Worm (Caenorhabditis elegans): ENCODE data around the gene Y45G5AM.3.

DNA sequence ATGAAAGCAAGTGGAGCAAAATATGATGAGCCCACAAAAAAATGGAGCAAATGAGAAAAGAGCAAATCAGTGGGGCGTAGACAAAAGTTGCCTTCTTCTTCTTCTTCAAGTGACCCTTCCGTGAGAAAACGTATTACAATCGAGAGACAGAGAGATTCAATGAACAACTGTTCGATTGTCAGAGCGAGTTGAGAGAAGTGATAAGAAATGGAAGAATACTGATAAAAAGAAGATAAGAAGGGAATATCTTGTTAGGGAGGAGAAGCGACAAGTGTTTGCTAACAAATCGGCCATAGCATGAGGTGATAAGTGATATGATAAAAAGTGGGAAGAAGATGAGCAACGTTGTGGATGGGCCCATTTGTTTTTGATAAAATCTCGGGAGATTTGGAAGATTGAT is 7.1 kb upstream of the Y45G5AM.3 start:
- TF ChIP-seq hmg-4 (GFP tag; optimal IDR thresholded peaks at IDR 0.05), result no peak
- TF ChIP-seq ama-1 (optimal IDR thresholded peaks at IDR 0.05), result no peak
